Worm (Caenorhabditis elegans) whole organism, mixed stage, embryonic: ENCODE results near the gene msp-10.

Experiments used
- M03D4.4 ChIP-seq: sonication (generic microtip); optimal IDR thresholded peaks from 2 replicates; lab custom pipeline; 2017; ENCODE audit warnings: mild to moderate bottlenecking, missing genetic modification characterization, missing compliant biosample characterization
- bed-3 ChIP-seq: fragments of 200-800 bp; sonication (Bioruptor generic); optimal IDR thresholded peaks from 3 replicates; lab custom pipeline; 2018; ENCODE audit warnings: mild to moderate bottlenecking, missing genetic modification characterization, moderate library complexity, missing compliant biosample characterization
- blmp-1 ChIP-seq: fragments of 150-350 bp; optimal IDR thresholded peaks from 2 replicates; lab custom pipeline; 2014; ENCODE audit warnings: missing biosample characterization, missing genetic modification characterization
- ceh-39 ChIP-seq: fragments of 150-350 bp; optimal IDR thresholded peaks from 2 replicates; lab custom pipeline; 2014; ENCODE audit warnings: missing biosample characterization, missing genetic modification characterization
- ceh-43 ChIP-seq: fragments of 200-800 bp; sonication (Bioruptor generic); optimal IDR thresholded peaks from 2 replicates; lab custom pipeline; 2018; ENCODE audit warnings: mild to moderate bottlenecking, missing genetic modification characterization, moderate library complexity, missing compliant biosample characterization
- ces-1 ChIP-seq: fragments of 150-350 bp; optimal IDR thresholded peaks from 2 replicates; lab custom pipeline; 2014; ENCODE audit warnings: missing biosample characterization, missing genetic modification reagents, missing genetic modification characterization
- cnd-1 ChIP-seq: fragments of 200-800 bp; sonication (Bioruptor generic); optimal IDR thresholded peaks from 2 replicates; lab custom pipeline; 2018; ENCODE audit warnings: mild to moderate bottlenecking, missing genetic modification characterization, missing compliant biosample characterization
- drap-1 ChIP-seq: fragments of 200-800 bp; sonication (Bioruptor generic); optimal IDR thresholded peaks from 3 replicates; lab custom pipeline; 2018; ENCODE audit warnings: mild to moderate bottlenecking, missing genetic modification characterization, missing compliant biosample characterization
- elt-1 ChIP-seq: sonication (generic microtip); optimal IDR thresholded peaks from 2 replicates; lab custom pipeline; 2017; ENCODE audit warnings: missing genetic modification characterization, mild to moderate bottlenecking, missing compliant biosample characterization, antibody characterized with exemption, moderate library complexity, borderline replicate concordance; ENCODE audit not compliant: insufficient read depth
- elt-3 ChIP-seq: fragments of 150-350 bp; optimal IDR thresholded peaks from 2 replicates; lab custom pipeline; 2014; ENCODE audit warnings: missing biosample characterization, missing genetic modification characterization
- flh-1 ChIP-seq: fragments of 200-800 bp; sonication (Bioruptor generic); optimal IDR thresholded peaks from 2 replicates; lab custom pipeline; 2018; ENCODE audit warnings: mild to moderate bottlenecking, missing genetic modification characterization, moderate library complexity, missing compliant biosample characterization
- ham-2 ChIP-seq: fragments of 200-800 bp; sonication (Bioruptor generic); optimal IDR thresholded peaks from 2 replicates; lab custom pipeline; 2018; ENCODE audit warnings: mild to moderate bottlenecking, missing genetic modification characterization, missing compliant biosample characterization
- hlh-1 ChIP-seq: fragments of 150-350 bp; optimal IDR thresholded peaks from 2 replicates; lab custom pipeline; 2014; ENCODE audit warnings: missing biosample characterization, missing genetic modification reagents, missing genetic modification characterization
- lin-13 ChIP-seq: fragments of 150-350 bp; optimal IDR thresholded peaks from 2 replicates; lab custom pipeline; 2014; ENCODE audit warnings: missing biosample characterization, missing genetic modification characterization
- lsy-2 ChIP-seq: fragments of 150-350 bp; optimal IDR thresholded peaks from 2 replicates; lab custom pipeline; 2014; ENCODE audit warnings: missing biosample characterization, missing genetic modification characterization
- mab-5 ChIP-seq: fragments of 150-350 bp; optimal IDR thresholded peaks from 2 replicates; lab custom pipeline; 2014; ENCODE audit warnings: missing biosample characterization, missing genetic modification characterization
- mep-1 ChIP-seq: fragments of 150-350 bp; optimal IDR thresholded peaks from 2 replicates; lab custom pipeline; 2017; ENCODE audit warnings: missing biosample characterization, missing genetic modification reagents, missing genetic modification characterization, inconsistent platforms
- mls-2 ChIP-seq: sonication (generic microtip); optimal IDR thresholded peaks from 2 replicates; lab custom pipeline; 2016; ENCODE audit warnings: mild to moderate bottlenecking, missing genetic modification characterization, moderate library complexity, missing compliant biosample characterization
- nhr-12 ChIP-seq: fragments of 150-350 bp; optimal IDR thresholded peaks from 2 replicates; lab custom pipeline; 2014; ENCODE audit warnings: missing biosample characterization, missing genetic modification characterization
- nhr-2 ChIP-seq: fragments of 150-350 bp; optimal IDR thresholded peaks from 2 replicates; lab custom pipeline; 2014; ENCODE audit warnings: missing biosample characterization, missing genetic modification characterization
- nhr-237 ChIP-seq: fragments of 150-350 bp; optimal IDR thresholded peaks from 2 replicates; lab custom pipeline; 2014; ENCODE audit warnings: missing biosample characterization, missing genetic modification characterization
- pha-4 ChIP-seq: fragments of 150-350 bp; optimal IDR thresholded peaks from 2 replicates; lab custom pipeline; 2018; ENCODE audit warnings: missing biosample characterization, missing genetic modification reagents, missing genetic modification characterization
- sem-2 ChIP-seq: fragments of 200-800 bp; sonication (Bioruptor generic); optimal IDR thresholded peaks from 2 replicates; lab custom pipeline; 2018; ENCODE audit warnings: mild to moderate bottlenecking, missing genetic modification characterization, missing compliant biosample characterization
- snpc-4 ChIP-seq: fragments of 150-350 bp; optimal IDR thresholded peaks from 2 replicates; lab custom pipeline; 2014; ENCODE audit warnings: missing biosample characterization, missing genetic modification characterization
- sptf-1 ChIP-seq: sonication (generic microtip); optimal IDR thresholded peaks from 2 replicates; lab custom pipeline; 2017; ENCODE audit warnings: mild to moderate bottlenecking, missing genetic modification characterization, moderate library complexity, missing compliant biosample characterization
- tbx-8 ChIP-seq: fragments of 200-800 bp; sonication (Bioruptor generic); optimal IDR thresholded peaks from 2 replicates; lab custom pipeline; 2018; ENCODE audit warnings: mild to moderate bottlenecking, missing genetic modification characterization, moderate library complexity, missing compliant biosample characterization
- unc-120 ChIP-seq: sonication (generic microtip); optimal IDR thresholded peaks from 2 replicates; lab custom pipeline; 2017; ENCODE audit warnings: missing genetic modification characterization, missing compliant biosample characterization; ENCODE audit not compliant: poor library complexity, severe bottlenecking
- unc-39 ChIP-seq: fragments of 150-350 bp; optimal IDR thresholded peaks from 2 replicates; lab custom pipeline; 2014; ENCODE audit warnings: missing biosample characterization, missing genetic modification characterization
- unc-62 ChIP-seq: fragments of 150-350 bp; optimal IDR thresholded peaks from 2 replicates; lab custom pipeline; 2014; ENCODE audit warnings: missing biosample characterization, missing genetic modification reagents, missing genetic modification characterization
- zip-8 ChIP-seq: fragments of 150-350 bp; optimal IDR thresholded peaks from 2 replicates; lab custom pipeline; 2014; ENCODE audit warnings: missing biosample characterization, missing genetic modification characterization

msp-10 gene

ce11 chrIV:9833337-9833736, 4.1 kb upstream of the msp-10 start:
- TF ChIP-seq sem-2: no peak
- TF ChIP-seq lin-13 (tag; lab: Kevin White, UChicago): no peak
- no peak for TF ChIP-seq ceh-39 (tag; lab: Kevin White, UChicago)
- TF ChIP-seq ces-1 (GFP tag; lab: Kevin White, UChicago): no peak
- TF ChIP-seq mls-2: no peak
- no peak for TF ChIP-seq bed-3 (GFP tag; lab: Kevin White, UChicago)

- TF ChIP-seq nhr-12 (tag; lab: Kevin White, UChicago) (no peak), sptf-1 (no peak), mls-2 (no peak), cnd-1 (tag; lab: Kevin White, UChicago) (no peak), ceh-39 (tag; lab: Kevin White, UChicago) (no peak), lin-13 (tag; lab: Kevin White, UChicago) (no peak), lsy-2 (tag; lab: Kevin White, UChicago) (no peak), mab-5 (tag; lab: Kevin White, UChicago) (no peak), bed-3 (GFP tag; lab: Kevin White, UChicago) (no peak), hlh-1 (no peak), elt-1 (tag; lab: Kevin White, UChicago) (no peak), drap-1 (GFP tag; lab: Kevin White, UChicago) (no peak), nhr-2 (tag; lab: Kevin White, UChicago) (no peak), unc-120 (tag; lab: Kevin White, UChicago) (no peak), blmp-1 (no peak), elt-3 (no peak), snpc-4 (tag; lab: Kevin White, UChicago) (no peak)
Measured at ce11 chrIV:9836317-9836716, 1.1 kb upstream of the msp-10 start, which contains the start of gene msp-81. TSS of gene msp-81 (minus strand) at chrIV:9836417.

- TF ChIP-seq nhr-12 (tag; lab: Kevin White, UChicago) (no peak), sptf-1 (no peak), ceh-39 (tag; lab: Kevin White, UChicago) (no peak), unc-62 (GFP tag; lab: Kevin White, UChicago) (no peak), sem-2 (no peak), mab-5 (tag; lab: Kevin White, UChicago) (no peak), pha-4 (tag; lab: Kevin White, UChicago) (no peak), zip-8 (tag; lab: Kevin White, UChicago) (no peak), mls-2 (no peak), hlh-1 (no peak), M03D4.4 (tag; lab: Kevin White, UChicago) (no peak), flh-1 (GFP tag; lab: Kevin White, UChicago) (no peak), unc-39 (tag; lab: Kevin White, UChicago) (no peak), ham-2 (no peak), nhr-2 (tag; lab: Kevin White, UChicago) (no peak), snpc-4 (tag; lab: Kevin White, UChicago) (no peak), bed-3 (GFP tag; lab: Kevin White, UChicago) (no peak), drap-1 (GFP tag; lab: Kevin White, UChicago) (no peak)
Measured at ce11 chrIV:9840984-9841590, 3.6 kb downstream of the msp-10 start, which contains the start of the genes kin-24 and msp-56. TSS of gene kin-24 (minus strand) at chrIV:9841084. TSS of gene msp-56 (plus strand) at chrIV:9841540.

ce11 chrIV:9842071-9842470, 4.6 kb downstream of the msp-10 start, which contains the start of gene K07F5.17:
TSS of gene K07F5.17 (plus strand) at chrIV:9842371.
- TF ChIP-seq mab-5 (tag; lab: Kevin White, UChicago) (no peak), tbx-8 (GFP tag; lab: Kevin White, UChicago) (no peak), elt-1 (tag; lab: Kevin White, UChicago) (no peak), snpc-4 (tag; lab: Kevin White, UChicago) (no peak), mep-1 (no peak), lin-13 (tag; lab: Kevin White, UChicago) (no peak), unc-62 (GFP tag; lab: Kevin White, UChicago) (no peak), ceh-39 (tag; lab: Kevin White, UChicago) (no peak), ceh-43 (GFP tag; lab: Kevin White, UChicago) (no peak)

- TF ChIP-seq unc-62 (GFP tag; lab: Kevin White, UChicago) (no peak), nhr-2 (tag; lab: Kevin White, UChicago) (no peak), ces-1 (GFP tag; lab: Kevin White, UChicago) (no peak), lin-13 (tag; lab: Kevin White, UChicago) (no peak), bed-3 (GFP tag; lab: Kevin White, UChicago) (no peak), lsy-2 (tag; lab: Kevin White, UChicago) (no peak), mls-2 (no peak), nhr-237 (tag; lab: Kevin White, UChicago) (no peak)
Measured at ce11 chrIV:9843760-9844159, 6.3 kb downstream of the msp-10 start, which contains the start of gene nspd-2. TSS of gene nspd-2 (plus strand) at chrIV:9844060.
